Worm (Caenorhabditis elegans): ENCODE data around the gene T25F10.1.

T25F10.1 gene

DNA sequence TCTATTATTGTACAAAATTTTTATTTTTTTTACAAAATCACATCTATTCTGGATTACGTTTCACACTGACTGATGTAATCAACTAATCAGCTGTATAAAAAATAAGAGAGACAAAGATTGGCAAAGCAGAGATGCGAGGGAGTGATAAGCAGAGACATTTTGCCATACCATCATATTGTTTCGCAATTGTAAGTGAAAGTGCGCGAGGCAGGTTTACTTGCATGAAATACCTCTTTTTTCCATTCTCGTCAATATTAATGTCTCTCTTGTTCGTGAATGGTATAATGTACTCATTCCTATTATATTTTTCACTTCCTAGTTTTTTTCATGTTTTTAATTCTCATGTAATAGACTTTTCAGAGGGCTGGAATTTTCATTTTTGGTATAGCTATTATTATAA, 31.4 kb upstream of the T25F10.1 start (continued):
- TF ChIP-seq ceh-90 (tag; optimal IDR thresholded peaks at IDR 0.05) (no peak), grh-1 (GFP tag; IDR thresholded peaks at IDR 0.05) (no peak), pag-3 (tag; optimal IDR thresholded peaks at IDR 0.05; ENCODE audit: borderline replicate concordance, insufficient read depth) (peak; percentile 35), alr-1 (tag; optimal IDR thresholded peaks at IDR 0.05; ENCODE audit: borderline replicate concordance) (no peak), mep-1 (tag; optimal IDR thresholded peaks at IDR 0.05) (no peak), dpl-1 (GFP tag; optimal IDR thresholded peaks at IDR 0.05) (no peak), tbx-2 (tag; optimal IDR thresholded peaks at IDR 0.05) (no peak)

DNA sequence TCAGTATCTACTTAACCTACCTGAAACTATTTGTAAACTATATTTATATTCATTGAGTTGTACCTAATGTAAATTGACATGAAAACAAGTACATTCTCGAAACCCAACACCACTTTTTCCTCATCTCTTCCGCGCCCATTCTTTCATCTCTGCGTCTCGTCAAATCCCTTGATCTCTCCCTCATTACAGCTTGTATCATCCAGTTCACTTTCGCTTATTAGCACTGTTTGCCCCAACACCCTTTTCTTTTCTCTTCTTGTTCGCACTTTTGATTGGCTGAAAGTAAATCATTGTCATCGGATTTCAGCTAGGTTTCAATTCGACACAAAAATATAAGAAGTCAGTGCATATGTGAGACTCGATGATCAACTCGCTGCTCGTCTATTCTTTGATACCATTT, 23.5 kb upstream of the T25F10.1 start, which contains the start of gene T25F10.3:
Gene T25F10.3 (plus strand): TSS at position 308 of the 400 bp plus-strand sequence.
- TF ChIP-seq ceh-88 (GFP tag; IDR thresholded peaks at IDR 0.05) (no peak), unc-62 (GFP tag; optimal IDR thresholded peaks at IDR 0.05) (no peak), pqm-1 (tag; optimal IDR thresholded peaks at IDR 0.05) (no peak), unc-30 (tag; optimal IDR thresholded peaks at IDR 0.05) (no peak), blmp-1 (tag; optimal IDR thresholded peaks at IDR 0.05) (peak; percentile 79), nhr-85 (tag) (peak; percentile 4), lin-13 (GFP tag; optimal IDR thresholded peaks at IDR 0.05) (no peak), nhr-20 (tag; optimal IDR thresholded peaks at IDR 0.05) (no peak)

DNA sequence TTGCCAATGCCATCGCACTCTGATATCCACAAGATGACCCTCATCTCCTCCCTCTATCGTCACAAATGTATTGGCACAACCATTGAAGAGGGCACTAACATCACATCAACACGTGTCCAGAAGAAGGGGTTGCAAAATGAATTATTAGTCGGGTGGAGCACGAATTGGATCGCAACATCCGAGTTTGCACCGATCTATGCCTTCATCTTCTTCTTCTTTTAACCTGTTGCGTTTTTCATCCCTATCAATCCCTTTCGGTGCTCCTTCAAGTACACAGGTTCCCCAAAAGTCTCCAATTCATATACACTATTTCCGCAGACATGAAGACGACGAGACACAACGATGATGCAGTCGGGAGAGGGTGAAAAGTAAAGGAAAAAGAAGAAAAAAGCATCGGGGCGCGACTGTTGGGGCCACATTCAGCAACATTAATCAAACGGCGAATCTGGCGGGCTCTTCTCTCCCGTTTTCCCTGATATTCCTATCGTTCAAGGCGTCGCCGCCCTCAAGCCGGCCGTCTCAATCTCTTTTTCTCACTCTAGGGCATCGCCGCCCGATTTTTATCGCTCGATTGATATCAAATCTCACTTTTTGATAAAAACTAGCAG, 16.7 kb upstream of the T25F10.1 start:
- TF ChIP-seq nhr-19 (GFP tag; conservative IDR thresholded peaks at IDR 0.05) = peak; percentile 51
- no peak for TF ChIP-seq ceh-88 (GFP tag; IDR thresholded peaks at IDR 0.05)
- peak; percentile 11 for TF ChIP-seq nhr-20 (tag; optimal IDR thresholded peaks at IDR 0.05)
- peak; percentile 9 for TF ChIP-seq pag-3 (tag; optimal IDR thresholded peaks at IDR 0.05; ENCODE audit: borderline replicate concordance, insufficient read depth)
- peak; percentile 6 for TF ChIP-seq snu-23 (GFP tag; optimal IDR thresholded peaks at IDR 0.05)
- no peak for TF ChIP-seq efl-1 (optimal IDR thresholded peaks at IDR 0.05)
- peak in 1 of 2 experiments; percentile 64 for TF ChIP-seq efl-1 (GFP tag; optimal IDR thresholded peaks at IDR 0.05 in 1 of 2)
- TF ChIP-seq nhr-28 (tag; optimal IDR thresholded peaks at IDR 0.05) = no peak
- TF ChIP-seq nhr-71 (tag; optimal IDR thresholded peaks at IDR 0.05) = peak; percentile 68
- no peak for TF ChIP-seq C34B4.2 (tag; optimal IDR thresholded peaks at IDR 0.05)
- TF ChIP-seq lin-14 (GFP tag; optimal IDR thresholded peaks at IDR 0.05) = peak; percentile 74
- TF ChIP-seq rnt-1 (tag; optimal IDR thresholded peaks at IDR 0.05) = peak; percentile 19

DNA sequence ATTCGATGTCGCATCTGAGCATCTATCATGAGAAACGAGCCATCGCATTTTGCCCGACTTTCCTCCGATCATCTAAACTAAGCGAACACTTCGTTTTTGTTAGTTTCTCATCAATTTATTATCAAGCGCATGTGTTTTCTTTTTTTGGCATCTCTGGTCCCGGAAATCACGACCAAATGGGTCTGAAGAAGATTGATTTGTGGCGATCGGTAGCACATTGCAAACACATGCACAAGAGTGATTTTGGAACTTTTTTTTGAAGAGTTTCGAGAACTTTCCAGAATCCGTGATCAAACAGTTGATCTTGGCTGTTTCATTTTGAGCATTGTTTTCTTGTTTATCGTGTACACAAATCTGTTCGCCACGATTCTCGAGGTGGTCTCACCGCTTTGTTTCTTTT, 15.0 kb upstream of the T25F10.1 start:
- TF ChIP-seq nhr-76 (tag; optimal IDR thresholded peaks at IDR 0.05) (no peak), lin-15B (tag; optimal IDR thresholded peaks at IDR 0.05) (no peak), zag-1 (tag; optimal IDR thresholded peaks at IDR 0.05) (no peak), nhr-237 (tag; optimal IDR thresholded peaks at IDR 0.05) (no peak), ztf-11 (tag; optimal IDR thresholded peaks at IDR 0.05) (no peak), aha-1 (tag; optimal IDR thresholded peaks at IDR 0.05) (no peak), sup-37 (GFP tag; optimal IDR thresholded peaks at IDR 0.05) (no peak), C16A3.4 (tag; optimal IDR thresholded peaks at IDR 0.05) (no peak), fkh-4 (tag; optimal IDR thresholded peaks at IDR 0.05; ENCODE audit: borderline replicate concordance) (peak; percentile 73), egl-27 (tag; optimal IDR thresholded peaks at IDR 0.05) (no peak), Y116A8C.19 (tag; optimal IDR thresholded peaks at IDR 0.05; ENCODE audit: borderline replicate concordance) (no peak), alr-1 (tag; optimal IDR thresholded peaks at IDR 0.05; ENCODE audit: borderline replicate concordance) (no peak), ztf-4 (tag; optimal IDR thresholded peaks at IDR 0.05) (no peak), elt-2 (tag; optimal IDR thresholded peaks at IDR 0.05) (no peak), dsc-1 (tag; optimal IDR thresholded peaks at IDR 0.05) (peak; percentile 84), skn-1 (tag; optimal IDR thresholded peaks at IDR 0.05) (no peak), ceh-63 (GFP tag; optimal IDR thresholded peaks at IDR 0.05) (no peak)
